Worm (Caenorhabditis elegans): Measurements from ENCODE around the gene ocam-1.
A peak's percentile ranks its signal among the peaks of the same experiment; 100 is the strongest.

The ocam-1 gene

DNA sequence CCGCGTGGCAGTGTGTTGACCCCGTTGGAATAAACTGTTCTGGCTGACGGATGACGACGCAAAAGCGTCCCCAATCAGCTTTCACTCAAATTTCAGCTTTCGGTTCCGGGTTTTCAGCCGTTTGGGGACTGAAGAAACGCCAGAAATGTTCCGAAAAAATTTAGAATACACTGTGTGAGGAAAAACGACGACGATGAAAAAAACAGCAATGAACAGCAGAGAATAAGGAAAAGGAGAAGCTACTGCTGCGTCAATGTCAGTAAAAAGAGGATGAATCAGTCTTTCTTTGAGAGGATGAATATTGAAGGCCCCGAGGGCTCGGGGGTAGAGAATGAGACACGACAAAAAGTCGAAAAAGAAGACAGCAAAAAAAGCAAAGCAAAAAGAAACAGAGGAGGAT, 38.7 kb downstream of the ocam-1 start:
- no peak for TF ChIP-seq R02D3.7 (tag; optimal IDR thresholded peaks at IDR 0.05)
- no peak for TF ChIP-seq ztf-4 (tag; optimal IDR thresholded peaks at IDR 0.05)
- TF ChIP-seq Y55F3AM.14 (GFP tag; optimal IDR thresholded peaks at IDR 0.05) = peak; percentile 3

DNA sequence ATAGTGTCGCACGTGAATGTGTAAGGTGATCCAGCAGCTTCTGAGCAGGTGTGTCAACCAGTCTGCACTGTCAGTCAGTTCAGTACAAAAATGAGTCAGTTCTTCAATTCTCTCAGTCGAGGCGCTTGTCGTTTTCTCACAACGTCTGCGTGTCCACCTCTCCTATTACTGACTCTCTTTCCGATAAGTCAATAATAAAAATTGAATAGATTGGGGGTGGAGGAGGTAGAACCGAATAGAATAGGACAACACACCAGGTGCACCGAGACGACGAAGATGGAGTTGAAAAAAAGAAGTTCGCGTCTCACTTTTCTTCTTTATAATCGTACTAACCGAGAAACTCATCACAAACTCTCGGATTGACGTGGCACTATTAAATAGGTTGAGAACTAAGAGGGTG, 39.7 kb downstream of the ocam-1 start:
- TF ChIP-seq mbf-1 (tag; optimal IDR thresholded peaks at IDR 0.05) = no peak
- no peak for TF ChIP-seq nhr-237 (tag; optimal IDR thresholded peaks at IDR 0.05)
- TF ChIP-seq Y55F3AM.14 (GFP tag; optimal IDR thresholded peaks at IDR 0.05) = no peak
- TF ChIP-seq unc-39 (tag; optimal IDR thresholded peaks at IDR 0.05) = no peak
- TF ChIP-seq lsy-2 (tag; optimal IDR thresholded peaks at IDR 0.05) = no peak
- TF ChIP-seq alr-1 (tag; optimal IDR thresholded peaks at IDR 0.05) = no peak
- TF ChIP-seq fos-1 (tag; optimal IDR thresholded peaks at IDR 0.05) = peak; percentile 52
- TF ChIP-seq nhr-129 (tag; optimal IDR thresholded peaks at IDR 0.05) = peak; percentile 18
- TF ChIP-seq sem-4 (tag; optimal IDR thresholded peaks at IDR 0.05) = no peak
- no peak for TF ChIP-seq unc-55 (GFP tag; optimal IDR thresholded peaks at IDR 0.05)
- TF ChIP-seq ceh-16 (tag; optimal IDR thresholded peaks at IDR 0.05) = no peak
- no peak for TF ChIP-seq unc-62 (GFP tag; optimal IDR thresholded peaks at IDR 0.05)

DNA sequence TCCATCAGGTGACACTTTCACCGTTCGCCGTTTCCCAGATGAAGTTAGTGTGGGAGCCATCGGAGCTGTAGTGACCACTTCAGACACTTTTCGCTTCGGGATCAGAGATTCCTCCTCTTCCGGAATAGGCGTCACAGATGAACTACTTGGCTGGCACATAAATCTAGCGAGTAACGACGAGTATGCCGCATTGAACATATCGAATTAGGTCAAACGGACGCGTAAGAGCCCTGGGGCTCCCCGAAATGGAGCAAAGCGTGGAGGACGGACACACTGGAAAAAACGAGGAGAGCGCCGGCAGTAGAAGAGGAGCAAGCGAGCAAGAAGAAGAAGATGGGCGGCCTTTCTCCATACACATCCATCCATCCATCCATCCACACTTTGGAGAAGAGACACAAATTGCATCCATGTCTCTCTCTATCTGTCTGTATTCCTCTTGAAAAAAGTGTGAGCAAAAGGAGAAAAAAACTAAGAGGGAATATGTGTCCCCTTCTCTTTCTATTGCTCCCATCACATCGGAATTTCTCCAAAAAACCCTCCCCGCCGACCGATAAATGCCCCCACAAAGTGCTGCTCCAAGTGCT, 41.1 kb downstream of the ocam-1 start:
- TF ChIP-seq nhr-129 (tag; optimal IDR thresholded peaks at IDR 0.05) (peak; percentile 17), mab-5 (tag; optimal IDR thresholded peaks at IDR 0.05) (no peak)

DNA sequence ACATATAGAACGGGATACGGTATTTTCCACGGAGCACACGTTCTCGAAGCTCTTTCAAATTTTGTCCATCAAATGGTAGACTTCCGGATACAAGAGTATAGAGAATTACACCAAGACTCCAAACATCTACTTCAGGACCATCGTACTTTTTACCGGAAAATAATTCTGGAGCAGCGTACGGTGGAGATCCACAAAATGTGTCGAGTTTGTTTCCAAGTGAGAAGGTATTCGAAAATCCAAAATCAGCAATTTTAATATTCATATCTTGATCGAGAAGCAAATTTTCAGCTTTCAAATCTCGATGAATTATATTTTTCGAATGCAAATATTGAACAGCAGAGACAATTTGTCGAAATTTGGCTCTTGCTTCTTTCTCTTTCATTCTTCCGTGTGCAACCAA, 44.4 kb downstream of the ocam-1 start:
- no peak for TF ChIP-seq ceh-82 (tag; optimal IDR thresholded peaks at IDR 0.05)
- no peak for TF ChIP-seq zag-1 (tag; optimal IDR thresholded peaks at IDR 0.05)
- TF ChIP-seq dmd-4 (tag; optimal IDR thresholded peaks at IDR 0.05) = no peak
- no peak for TF ChIP-seq unc-39 (tag; optimal IDR thresholded peaks at IDR 0.05)
- no peak for TF ChIP-seq aly-2 (tag; optimal IDR thresholded peaks at IDR 0.05)
- TF ChIP-seq unc-62 (GFP tag; optimal IDR thresholded peaks at IDR 0.05) = no peak

DNA sequence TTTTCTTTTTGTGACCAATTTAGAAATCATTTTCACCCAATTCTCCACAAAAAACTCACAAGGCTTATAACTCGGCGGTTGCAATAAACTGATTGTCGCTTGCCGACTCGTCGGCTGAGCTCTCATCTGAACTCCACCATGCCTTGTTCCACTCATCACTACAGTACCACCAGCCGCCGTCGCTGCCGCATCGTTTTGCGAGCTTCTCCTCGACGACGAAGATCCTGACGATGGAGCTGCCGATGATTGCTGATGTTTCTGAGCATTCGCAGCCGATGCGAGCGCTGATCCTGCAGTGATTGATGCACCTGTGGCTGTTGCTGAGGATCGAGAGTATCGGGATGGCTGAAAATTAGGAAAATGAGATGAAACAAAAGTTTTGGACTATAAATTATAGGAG, 46.9 kb downstream of the ocam-1 start:
- TF ChIP-seq nhr-237 (tag; optimal IDR thresholded peaks at IDR 0.05) = no peak
- TF ChIP-seq ZK546.5 (tag; optimal IDR thresholded peaks at IDR 0.05) = no peak
- no peak for TF ChIP-seq ceh-16 (tag; optimal IDR thresholded peaks at IDR 0.05)
- TF ChIP-seq Y55F3AM.14 (GFP tag; optimal IDR thresholded peaks at IDR 0.05) = no peak
- TF ChIP-seq lin-11 (tag; optimal IDR thresholded peaks at IDR 0.05) = no peak
- no peak for TF ChIP-seq lin-13 (GFP tag; optimal IDR thresholded peaks at IDR 0.05)
- no peak for TF ChIP-seq unc-39 (tag; optimal IDR thresholded peaks at IDR 0.05)
- TF ChIP-seq aly-2 (tag; optimal IDR thresholded peaks at IDR 0.05) = no peak
- no peak for TF ChIP-seq gmeb-1 (tag; optimal IDR thresholded peaks at IDR 0.05)
- TF ChIP-seq ztf-4 (tag; optimal IDR thresholded peaks at IDR 0.05) = no peak
- no peak for TF ChIP-seq C34F6.9 (tag; optimal IDR thresholded peaks at IDR 0.05)
- no peak for TF ChIP-seq mab-5 (tag; optimal IDR thresholded peaks at IDR 0.05)
- TF ChIP-seq nhr-21 (tag; optimal IDR thresholded peaks at IDR 0.05) = no peak
- no peak for TF ChIP-seq nhr-12 (tag; optimal IDR thresholded peaks at IDR 0.05)
- no peak for TF ChIP-seq ztf-11 (tag; optimal IDR thresholded peaks at IDR 0.05)

Measured in whole organism, L2 larva.